Worm (Caenorhabditis elegans): Measurements from ENCODE around the gene F46B3.16.

DNA sequence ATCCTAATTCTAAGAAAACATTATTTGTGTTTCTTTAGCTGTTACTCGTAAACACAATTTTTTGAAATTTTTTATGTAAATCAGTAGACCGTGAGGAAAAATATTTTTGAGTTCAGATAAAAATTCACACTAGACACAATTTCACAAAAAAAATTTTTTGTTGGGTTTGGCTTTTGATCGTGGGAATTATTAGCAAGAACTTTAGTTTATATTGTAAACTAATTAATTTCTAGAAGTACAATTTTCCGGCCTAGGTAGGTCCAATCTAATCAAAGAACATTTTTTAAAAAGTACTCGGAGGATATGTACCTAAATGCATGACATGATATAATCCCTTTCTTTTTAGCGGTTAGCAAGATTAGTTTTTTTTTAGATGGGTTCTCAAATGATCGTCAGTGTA, 45.8 kb downstream of the F46B3.16 start:
- TF ChIP-seq nhr-111 (GFP tag; optimal IDR thresholded peaks at IDR 0.05) (no peak), ztf-11 (tag; optimal IDR thresholded peaks at IDR 0.05) (no peak), daf-12 (tag; optimal IDR thresholded peaks at IDR 0.05) (no peak), ceh-20 (GFP tag; IDR thresholded peaks at IDR 0.05) (no peak), ZK546.5 (tag; optimal IDR thresholded peaks at IDR 0.05) (no peak), unc-130 (GFP tag; optimal IDR thresholded peaks at IDR 0.05) (no peak), zip-11 (GFP tag; IDR thresholded peaks at IDR 0.05) (no peak), lin-39 (tag; optimal IDR thresholded peaks at IDR 0.05) (no peak), ces-1 (GFP tag; optimal IDR thresholded peaks at IDR 0.05) (no peak), nhr-42 (GFP tag; IDR thresholded peaks at IDR 0.05) (no peak), unc-39 (tag; optimal IDR thresholded peaks at IDR 0.05) (no peak), unc-62 (GFP tag; optimal IDR thresholded peaks at IDR 0.05 in 1 of 2) (peak in 1 of 2 experiments; percentile 92), unc-62 (tag; optimal IDR thresholded peaks at IDR 0.05) (no peak), nhr-28 (tag; optimal IDR thresholded peaks at IDR 0.05) (no peak)
